Worm (Caenorhabditis elegans) whole organism, young adult: ENCODE data around the gene ins-8.

ENCODE experiments used
- F37B4.10 ChIP-seq: fragments of 200-800 bp; sonication (Bioruptor generic); IDR thresholded peaks from 2 replicates; pipeline ENCODE4 v1.3.6; 2022; ENCODE audit warnings: missing genetic modification characterization, missing compliant biosample characterization
- cebp-1 ChIP-seq, 2 experiments: fragments of 200-800 bp in 1 of 2; sonication (Bioruptor generic) in 1 of 2; sonication (generic microtip) in 1 of 2; IDR thresholded peaks in 1 of 2; optimal IDR thresholded peaks in 1 of 2; 2 replicates each; pipeline versions ENCODE4 v1.3.6 to Lab custom; 2017 to 2022; ENCODE audit warnings: missing compliant biosample characterization in 2 of 2, missing genetic modification characterization in 2 of 2, mild to moderate bottlenecking in 1 of 2, missing genetic modification reagents in 1 of 2, moderate library complexity in 1 of 2

- TF ChIP-seq cebp-1 (GFP tag; IDR thresholded peaks at IDR 0.05; lab: Robert Waterston, UW) (no peak), cebp-1 (tag; optimal IDR thresholded peaks at IDR 0.05; lab: Kevin White, UChicago) (no peak), F37B4.10 (GFP tag; lab: Robert Waterston, UW) (no peak)
Observed at ce11 chrIV:9696513-9696912, 15.8 kb upstream of the ins-8 start.
